Worm (Caenorhabditis elegans) whole organism, L2 larva: ENCODE measurements around the gene cyn-11.

Source experiments
- aly-2 ChIP-seq: fragments of 150-350 bp; optimal IDR thresholded peaks from 2 replicates; lab custom pipeline; 2014; ENCODE audit warnings: missing biosample characterization, missing genetic modification characterization
- ama-1 ChIP-seq: fragments of 150-350 bp; optimal IDR thresholded peaks from 2 replicates; lab custom pipeline; 2018; ENCODE audit warnings: inconsistent platforms
- mab-5 ChIP-seq: fragments of 150-350 bp; optimal IDR thresholded peaks from 2 replicates; lab custom pipeline; 2014; ENCODE audit warnings: missing biosample characterization, missing genetic modification characterization
- mdl-1 ChIP-seq, 2 experiments: fragments of 150-350 bp in 1 of 2; sonication (generic microtip) in 1 of 2; optimal IDR thresholded peaks; 2 replicates each; lab custom pipeline; 2017; ENCODE audit warnings: missing biosample characterization in 2 of 2, missing genetic modification characterization in 2 of 2
- unc-62 ChIP-seq: fragments of 150-350 bp; optimal IDR thresholded peaks from 2 replicates; lab custom pipeline; 2014; ENCODE audit warnings: missing biosample characterization, missing genetic modification reagents, missing genetic modification characterization
- ztf-1 ChIP-seq: fragments of 200-800 bp; sonication (Bioruptor generic); conservative IDR thresholded peaks from 2 replicates; pipeline ENCODE4 v1.3.6; 2022; ENCODE audit warnings: missing genetic modification characterization, missing compliant biosample characterization

DNA sequence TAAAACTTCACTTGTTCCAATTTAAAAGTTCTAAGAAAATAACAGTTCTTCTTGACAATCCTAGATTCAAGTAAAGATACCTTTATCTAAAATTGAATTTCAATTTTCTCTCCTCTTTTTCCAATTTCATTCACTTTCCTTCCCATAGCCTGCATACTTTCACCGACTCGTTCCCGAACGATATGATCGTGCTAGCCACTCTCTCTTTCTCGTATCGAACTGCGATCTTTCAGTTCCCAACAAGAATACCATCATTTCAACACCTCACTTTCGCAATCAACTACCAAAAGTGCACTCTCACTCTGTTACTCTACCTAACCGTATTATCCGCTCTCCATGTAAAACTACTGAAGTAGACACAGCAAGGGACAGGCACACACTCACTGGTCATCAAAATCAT lies 34.0 kb upstream of the cyn-11 start:
- TF ChIP-seq mdl-1 (tag; optimal IDR thresholded peaks at IDR 0.05; lab: Kevin White, UChicago) (no peak), mab-5 (no peak), ama-1 (lab: Kevin White, UChicago) (no peak), aly-2 (tag; lab: Kevin White, UChicago) (no peak), unc-62 (GFP tag; lab: Kevin White, UChicago) (no peak), ztf-1 (no peak)
